Fruit fly (Drosophila melanogaster): ENCODE data around the gene CG13841.

The CG13841 gene

DNA sequence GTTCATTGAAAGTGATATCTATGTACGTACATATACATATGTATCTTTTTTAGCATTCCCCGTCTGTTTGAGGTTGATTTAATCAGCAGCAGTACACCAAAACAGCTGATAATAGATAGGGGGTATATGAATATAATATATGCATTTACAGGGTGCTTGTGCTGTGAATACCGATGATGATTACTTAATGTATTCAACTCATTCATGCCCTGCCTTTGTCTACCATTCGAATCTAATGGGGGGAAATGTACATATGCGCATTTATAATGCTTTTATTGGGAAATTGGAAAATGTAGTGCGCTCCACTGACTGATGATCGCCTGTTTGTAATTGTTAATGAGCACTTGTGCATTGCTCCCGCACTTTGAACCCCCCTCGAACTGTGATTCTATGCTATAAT lies 12.6 kb upstream of the CG13841 start (continued):
- TF ChIP-seq tx (GFP tag; optimal IDR thresholded peaks at IDR 0.05) = no peak
- peak in 1 of 2 experiments; percentile 31 for TF ChIP-seq Pdp1 (GFP tag; optimal IDR thresholded peaks at IDR 0.05)
- no peak for TF ChIP-seq dm (GFP tag; optimal IDR thresholded peaks at IDR 0.05)
- no peak for TF ChIP-seq ham (GFP tag; IDR thresholded peaks at IDR 0.05)
- TF ChIP-seq B-H2 (GFP tag; optimal IDR thresholded peaks at IDR 0.05) = no peak
- TF ChIP-seq CG2116 (GFP tag; optimal IDR thresholded peaks at IDR 0.05) = no peak
- no peak for TF ChIP-seq CG4707 (GFP tag; optimal IDR thresholded peaks at IDR 0.05)
- TF ChIP-seq sd (tag; optimal IDR thresholded peaks at IDR 0.05) = peak; percentile 33
- TF ChIP-seq al (GFP tag; IDR thresholded peaks at IDR 0.05) = no peak
- TF ChIP-seq crol (GFP tag; IDR thresholded peaks at IDR 0.05) = 0 out of 2 replicates have a peak, but pooled peaks have one; percentile 22
- TF ChIP-seq CTCF (GFP tag; optimal IDR thresholded peaks at IDR 0.05) = no peak
- TF ChIP-seq NfI (GFP tag; optimal IDR thresholded peaks at IDR 0.05) = no peak
- TF ChIP-seq CG4424 (GFP tag; optimal IDR thresholded peaks at IDR 0.05) = no peak
- no peak for TF ChIP-seq klu (GFP tag; IDR thresholded peaks at IDR 0.05)
- no peak for TF ChIP-seq dati (GFP tag; IDR thresholded peaks at IDR 0.05)
- no peak for TF ChIP-seq CG17359 (tag; optimal IDR thresholded peaks at IDR 0.05)
- TF ChIP-seq E2f1 (GFP tag; IDR thresholded peaks at IDR 0.05) = no peak
- TF ChIP-seq CG17186 (GFP tag; optimal IDR thresholded peaks at IDR 0.05) = no peak
- TF ChIP-seq CG10543 (GFP tag; optimal IDR thresholded peaks at IDR 0.05) = peak; percentile 3
- 0 out of 2 replicates have a peak, but pooled peaks have one; percentile 33 for TF ChIP-seq Drgx (GFP tag; IDR thresholded peaks at IDR 0.05)
- TF ChIP-seq Lim3 (GFP tag; IDR thresholded peaks at IDR 0.05) = no peak
- TF ChIP-seq CG8359 (GFP tag; optimal IDR thresholded peaks at IDR 0.05; ENCODE audit: borderline replicate concordance) = no peak
- no peak for TF ChIP-seq pum (GFP tag; optimal IDR thresholded peaks at IDR 0.05)
- TF ChIP-seq kni (GFP tag; optimal IDR thresholded peaks at IDR 0.05) = peak; percentile 89
- TF ChIP-seq bsh (GFP tag; optimal IDR thresholded peaks at IDR 0.05) = no peak
- TF ChIP-seq Aef1 (GFP tag; IDR thresholded peaks at IDR 0.05) = no peak
- peak in 1 of 2 experiments; percentile 12 for TF ChIP-seq crp (GFP tag; optimal IDR thresholded peaks at IDR 0.05)
- peak; percentile 95 for TF ChIP-seq vvl (GFP tag; IDR thresholded peaks at IDR 0.05)
- no peak for TF ChIP-seq otp (GFP tag; IDR thresholded peaks at IDR 0.05)
- TF ChIP-seq stwl (tag; optimal IDR thresholded peaks at IDR 0.05) = no peak
- no peak for TF ChIP-seq Nf-YA (GFP tag; IDR thresholded peaks at IDR 0.05)
- no peak for TF ChIP-seq tio (GFP tag; optimal IDR thresholded peaks at IDR 0.05)
- 0 out of 2 replicates have a peak, but pooled peaks have one; percentile 37 for TF ChIP-seq Awh (GFP tag; IDR thresholded peaks at IDR 0.05)
- TF ChIP-seq caup (GFP tag; optimal IDR thresholded peaks at IDR 0.05; ENCODE audit: severe bottlenecking) = peak; percentile 24
- no peak for TF ChIP-seq Taf1 (GFP tag; IDR thresholded peaks at IDR 0.05)
- no peak for TF ChIP-seq zf30C (GFP tag; optimal IDR thresholded peaks at IDR 0.05)
- no peak for TF ChIP-seq p53 (GFP tag; optimal IDR thresholded peaks at IDR 0.05)
- no peak for TF ChIP-seq CG15479 (GFP tag; optimal IDR thresholded peaks at IDR 0.05)
- no peak for TF ChIP-seq CG14014 (GFP tag; IDR thresholded peaks at IDR 0.05)
- no peak for TF ChIP-seq CG7987 (GFP tag; optimal IDR thresholded peaks at IDR 0.05)
- peak; percentile 12 for TF ChIP-seq Blimp-1 (GFP tag; optimal IDR thresholded peaks at IDR 0.05)
- TF ChIP-seq CG17361 (GFP tag; IDR thresholded peaks at IDR 0.05) = no peak
- TF ChIP-seq CG8290 (GFP tag; optimal IDR thresholded peaks at IDR 0.05) = no peak
- no peak for TF ChIP-seq CG8290 (tag; optimal IDR thresholded peaks at IDR 0.05)
- no peak for TF ChIP-seq chn (GFP tag; optimal IDR thresholded peaks at IDR 0.05)
- TF ChIP-seq Poxn (GFP tag; IDR thresholded peaks at IDR 0.05) = no peak
- no peak for TF ChIP-seq wek (GFP tag; optimal IDR thresholded peaks at IDR 0.05)
- TF ChIP-seq CG9727 (GFP tag; optimal IDR thresholded peaks at IDR 0.05) = no peak
- TF ChIP-seq Hr78 (GFP tag; optimal IDR thresholded peaks at IDR 0.05) = peak in 1 of 2 experiments; percentile 59
- no peak for TF ChIP-seq fu2 (GFP tag; optimal IDR thresholded peaks at IDR 0.05)
- no peak for TF ChIP-seq CG8765 (GFP tag; IDR thresholded peaks at IDR 0.05)
